Fruit fly (Drosophila melanogaster): ENCODE data around the gene porin.
A peak's percentile ranks its signal among the peaks of the same experiment; 100 is the strongest.

porin gene

DNA sequence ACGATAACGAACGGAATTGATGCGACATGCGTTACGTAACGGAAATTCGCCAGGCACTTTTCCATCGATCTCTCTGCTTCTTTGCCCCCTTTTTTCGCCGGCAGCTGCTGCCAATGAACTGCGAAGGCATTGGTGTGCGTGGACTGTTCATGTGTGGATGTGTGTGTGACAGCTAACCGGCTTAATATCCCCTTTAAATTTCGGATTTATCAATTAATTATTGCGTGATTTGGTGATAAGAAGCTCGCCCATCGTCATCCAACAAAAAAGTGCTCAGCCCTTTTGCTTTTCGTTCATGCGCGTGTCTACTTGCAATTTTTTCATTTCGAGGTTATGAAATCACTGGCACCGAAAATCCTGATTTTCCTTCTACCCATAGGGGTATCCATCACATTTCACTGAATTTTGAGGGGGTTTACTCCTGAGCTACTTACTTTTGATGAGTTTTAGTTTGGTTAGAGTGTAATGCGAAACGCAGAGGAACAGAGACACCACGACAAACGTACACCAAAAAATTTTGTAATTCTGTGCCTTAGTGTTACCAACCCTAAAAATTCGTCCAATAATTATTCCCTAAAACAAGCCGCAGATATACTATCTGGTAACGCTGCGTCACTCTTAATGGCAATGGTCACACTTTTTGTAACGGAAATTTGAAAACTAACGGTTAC lies at the start of gene porin (continued):
- TF ChIP-seq CG1621 (tag; optimal IDR thresholded peaks at IDR 0.05) = no peak
- no peak for TF ChIP-seq OdsH (GFP tag; optimal IDR thresholded peaks at IDR 0.05)
- TF ChIP-seq Eip75B (GFP tag; optimal IDR thresholded peaks at IDR 0.05) = no peak

DNA sequence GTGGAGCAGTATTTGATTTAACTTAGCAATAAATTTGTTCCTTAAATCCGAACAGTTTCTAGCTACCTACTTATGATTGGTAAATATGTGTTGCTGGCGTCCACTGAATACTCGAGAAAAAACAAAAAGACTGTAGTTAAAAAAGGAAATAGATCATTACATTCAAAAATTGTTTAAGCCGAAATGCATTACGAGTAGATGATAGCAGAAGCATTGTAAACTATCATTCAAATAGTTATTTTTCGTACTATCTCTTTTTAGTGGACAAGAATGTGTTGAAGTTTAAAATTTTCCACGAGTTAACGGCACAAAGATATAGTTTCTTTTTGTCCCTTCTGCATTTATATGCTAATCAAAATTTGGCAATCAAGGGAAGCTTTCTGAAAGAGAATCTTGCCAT lies 38.2 kb upstream of the porin start, which contains the start of gene CG14071:
Gene CG14071 (minus strand): TSS at position 101 of the 400 bp plus-strand sequence.
- TF ChIP-seq Hr38 (GFP tag; optimal IDR thresholded peaks at IDR 0.05) (no peak), CG6163 (GFP tag; IDR thresholded peaks at IDR 0.05) (no peak), OdsH (GFP tag; optimal IDR thresholded peaks at IDR 0.05) (no peak), CG6854 (GFP tag; optimal IDR thresholded peaks at IDR 0.05) (no peak), Smox (GFP tag; optimal IDR thresholded peaks at IDR 0.05) (no peak), CG3032 (tag; optimal IDR thresholded peaks at IDR 0.05) (no peak), Sox14 (GFP tag; optimal IDR thresholded peaks at IDR 0.05) (no peak), fkh (GFP tag; optimal IDR thresholded peaks at IDR 0.05) (no peak), spab (GFP tag; optimal IDR thresholded peaks at IDR 0.05) (no peak), achi (GFP tag; optimal IDR thresholded peaks at IDR 0.05) (no peak), eg (GFP tag; IDR thresholded peaks at IDR 0.05) (no peak), CG32006 (GFP tag; optimal IDR thresholded peaks at IDR 0.05) (no peak), Ets21C (GFP tag; optimal IDR thresholded peaks at IDR 0.05) (no peak), CG7368 (GFP tag; optimal IDR thresholded peaks at IDR 0.05) (no peak), lz (GFP tag; optimal IDR thresholded peaks at IDR 0.05) (no peak)

DNA sequence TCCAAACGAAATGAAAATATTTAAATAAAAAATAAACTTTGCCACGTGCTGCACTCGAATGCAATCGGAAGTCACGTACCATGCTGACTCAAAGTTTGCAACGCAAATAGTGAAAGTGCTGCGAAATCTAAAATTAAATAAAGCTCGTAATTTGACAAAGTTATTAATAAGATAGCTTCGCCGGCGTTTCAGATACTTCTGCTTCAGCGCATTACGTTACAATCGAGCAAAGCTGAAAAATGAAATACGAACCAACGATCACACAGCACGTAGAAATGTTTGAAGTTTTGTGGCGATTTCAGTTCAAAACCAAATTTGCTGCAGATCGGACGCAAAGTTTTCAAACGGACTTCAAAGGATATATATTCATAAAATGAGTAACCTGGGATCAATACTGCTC lies 19.2 kb upstream of the porin start, which contains the start of gene CG12517:
Gene CG12517 (plus strand): TSS at position 301 of the 400 bp plus-strand sequence.
- TF ChIP-seq fd59A (GFP tag; optimal IDR thresholded peaks at IDR 0.05) (no peak), OdsH (GFP tag; optimal IDR thresholded peaks at IDR 0.05) (no peak), CG11762 (GFP tag; optimal IDR thresholded peaks at IDR 0.05; ENCODE audit: insufficient read depth) (no peak), eg (GFP tag; IDR thresholded peaks at IDR 0.05) (no peak), CG6854 (GFP tag; optimal IDR thresholded peaks at IDR 0.05) (no peak), dac (GFP tag; optimal IDR thresholded peaks at IDR 0.05) (no peak), Eip93F (GFP tag; optimal IDR thresholded peaks at IDR 0.05) (no peak), Eip75B (GFP tag; optimal IDR thresholded peaks at IDR 0.05) (no peak)

DNA sequence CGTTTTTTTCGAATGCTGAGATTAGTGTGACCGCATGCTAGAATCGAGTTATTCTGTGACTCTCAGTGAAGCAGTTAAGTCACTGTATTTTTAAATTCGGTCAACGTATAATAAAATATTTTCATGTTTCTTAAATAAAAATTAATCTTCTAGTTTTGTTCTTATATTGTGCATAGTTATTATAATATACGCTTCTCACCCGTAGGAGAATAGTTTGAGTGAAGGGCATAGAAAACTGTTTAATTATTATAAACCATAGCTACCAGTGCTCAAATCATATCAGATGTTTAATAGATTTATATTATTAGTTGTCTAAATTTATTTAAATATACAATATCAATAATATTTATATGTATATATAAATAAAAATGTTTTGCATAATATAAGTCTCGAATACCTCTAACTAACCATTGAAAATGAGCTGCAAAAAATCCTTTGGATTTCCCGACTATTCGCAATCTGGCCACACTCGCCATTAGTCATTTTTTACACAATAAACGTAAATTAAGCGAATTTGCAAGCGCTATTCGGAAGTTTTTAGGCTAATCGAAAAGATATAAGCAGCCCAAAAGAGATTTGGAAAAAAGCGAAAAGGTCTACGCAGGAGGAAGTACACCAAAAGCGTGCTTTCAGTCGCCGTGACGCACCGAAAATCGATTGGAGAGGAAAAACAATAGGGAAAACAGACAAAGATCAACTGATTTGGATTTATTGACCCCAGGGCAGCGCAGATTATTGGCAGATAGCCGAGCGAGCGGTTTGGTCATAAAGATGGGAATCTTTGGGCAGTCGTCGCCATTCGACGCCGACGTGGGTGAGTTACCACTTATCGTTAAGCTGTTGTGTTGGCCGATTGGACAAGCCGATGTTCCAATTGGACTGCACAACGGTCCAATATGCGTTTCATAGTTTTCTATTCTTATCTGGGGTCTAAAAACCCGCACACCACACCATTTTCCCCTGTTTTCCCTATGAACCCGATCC lies 7.7 kb upstream of the porin start, which contains the start of the genes aurB and Stam:
Gene aurB (minus strand): TSS at position 31 of the 984 bp plus-strand sequence.
Gene Stam (plus strand): TSS at position 473 of the 984 bp plus-strand sequence.
- TF ChIP-seq CG32006 (GFP tag; optimal IDR thresholded peaks at IDR 0.05) = peak; percentile 57
- no peak for TF ChIP-seq dac (GFP tag; optimal IDR thresholded peaks at IDR 0.05)
- TF ChIP-seq Sox15 (GFP tag; optimal IDR thresholded peaks at IDR 0.05) = no peak
- peak; percentile 45 for TF ChIP-seq Ets96B (tag; optimal IDR thresholded peaks at IDR 0.05)
- TF ChIP-seq CG3919 (GFP tag; optimal IDR thresholded peaks at IDR 0.05) = no peak
- peak; percentile 6 for TF ChIP-seq Hr39 (GFP tag; optimal IDR thresholded peaks at IDR 0.05)
- peak; percentile 63 for TF ChIP-seq acj6 (GFP tag; optimal IDR thresholded peaks at IDR 0.05)
- no peak for TF ChIP-seq CG8319 (GFP tag; optimal IDR thresholded peaks at IDR 0.05)
- TF ChIP-seq net (GFP tag; optimal IDR thresholded peaks at IDR 0.05) = peak; percentile 32
- peak; percentile 30 for TF ChIP-seq Met (GFP tag; optimal IDR thresholded peaks at IDR 0.05)
- peak; percentile 25 for TF ChIP-seq lz (GFP tag; optimal IDR thresholded peaks at IDR 0.05)
- peak; percentile 59 for TF ChIP-seq CG3032 (tag; optimal IDR thresholded peaks at IDR 0.05)
- peak; percentile 27 for TF ChIP-seq CG10669 (GFP tag; optimal IDR thresholded peaks at IDR 0.05)
- peak; percentile 53 for TF ChIP-seq Hr4 (GFP tag; optimal IDR thresholded peaks at IDR 0.05)
- peak; percentile 19 for TF ChIP-seq CG7368 (GFP tag; optimal IDR thresholded peaks at IDR 0.05)
- TF ChIP-seq eg (GFP tag; IDR thresholded peaks at IDR 0.05) = peak; percentile 61
- peak; percentile 37 for TF ChIP-seq pdm3 (GFP tag; optimal IDR thresholded peaks at IDR 0.05)
- peak; percentile 39 for TF ChIP-seq dsx (GFP tag; optimal IDR thresholded peaks at IDR 0.05; ENCODE audit: poor library complexity, severe bottlenecking)
- TF ChIP-seq fkh (GFP tag; optimal IDR thresholded peaks at IDR 0.05) = no peak
- TF ChIP-seq CG6854 (GFP tag; optimal IDR thresholded peaks at IDR 0.05) = no peak
- no peak for TF ChIP-seq CG9139 (GFP tag; optimal IDR thresholded peaks at IDR 0.05)
- TF ChIP-seq CG34406 (GFP tag; optimal IDR thresholded peaks at IDR 0.05) = peak; percentile 63
- TF ChIP-seq achi (GFP tag; optimal IDR thresholded peaks at IDR 0.05) = peak; percentile 43
- TF ChIP-seq CG8632 (GFP tag; optimal IDR thresholded peaks at IDR 0.05) = peak; percentile 41
- no peak for TF ChIP-seq Blimp-1 (GFP tag; optimal IDR thresholded peaks at IDR 0.05)
- peak; percentile 31 for TF ChIP-seq Smox (GFP tag; optimal IDR thresholded peaks at IDR 0.05)
- TF ChIP-seq CG6792 (GFP tag; optimal IDR thresholded peaks at IDR 0.05) = peak; percentile 15
- TF ChIP-seq CG10631 (GFP tag; optimal IDR thresholded peaks at IDR 0.05) = peak; percentile 58
- peak; percentile 60 for TF ChIP-seq Eip78C (GFP tag)
- no peak for TF ChIP-seq CG11902 (GFP tag; optimal IDR thresholded peaks at IDR 0.05)

Data from whole organism, prepupa.